Worm (Caenorhabditis elegans): ENCODE results near the gene T24D5.6.

DNA sequence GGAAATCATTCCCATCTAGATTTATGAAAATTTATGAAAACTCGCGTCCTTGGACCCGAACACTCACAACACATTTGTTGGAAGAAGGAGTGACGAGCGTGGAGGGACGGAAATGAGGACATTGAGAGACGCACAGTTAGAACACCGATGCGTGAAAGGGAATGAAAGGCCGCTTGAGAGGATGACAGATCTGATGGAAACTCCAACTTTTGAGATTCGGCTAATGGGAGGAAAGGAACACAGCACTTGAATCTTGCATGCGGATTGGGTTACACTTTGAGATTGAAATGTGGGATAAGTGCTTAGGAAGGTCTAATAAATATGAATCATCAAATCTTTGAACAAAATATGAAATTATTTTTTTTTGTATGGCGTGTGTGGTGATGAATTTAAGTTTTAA is 42.4 kb downstream of the T24D5.6 start:
- TF ChIP-seq unc-86 (tag; optimal IDR thresholded peaks at IDR 0.05), result no peak
- no peak for TF ChIP-seq dmd-4 (tag; optimal IDR thresholded peaks at IDR 0.05; ENCODE audit: borderline replicate concordance)
- TF ChIP-seq pqm-1 (tag; optimal IDR thresholded peaks at IDR 0.05), result no peak
- no peak for TF ChIP-seq nhr-11 (tag; optimal IDR thresholded peaks at IDR 0.05)
- TF ChIP-seq ama-1 (optimal IDR thresholded peaks at IDR 0.05), result no peak
- TF ChIP-seq ref-2 (tag; optimal IDR thresholded peaks at IDR 0.05), result no peak
- TF ChIP-seq pax-1 (tag; optimal IDR thresholded peaks at IDR 0.05), result no peak
- TF ChIP-seq zip-5 (tag; optimal IDR thresholded peaks at IDR 0.05), result no peak
- TF ChIP-seq odd-2 (tag; optimal IDR thresholded peaks at IDR 0.05), result no peak
- TF ChIP-seq mec-3 (tag; optimal IDR thresholded peaks at IDR 0.05; ENCODE audit: borderline replicate concordance), result no peak
- TF ChIP-seq dve-1 (tag; optimal IDR thresholded peaks at IDR 0.05), result no peak
- TF ChIP-seq ceh-19 (GFP tag; optimal IDR thresholded peaks at IDR 0.05), result no peak
- TF ChIP-seq rnt-1 (tag; optimal IDR thresholded peaks at IDR 0.05), result no peak
- TF ChIP-seq hlh-30 (tag; optimal IDR thresholded peaks at IDR 0.05; ENCODE audit: insufficient read depth), result no peak
